Worm (Caenorhabditis elegans): ENCODE measurements around the gene srt-43.

The srt-43 gene

DNA sequence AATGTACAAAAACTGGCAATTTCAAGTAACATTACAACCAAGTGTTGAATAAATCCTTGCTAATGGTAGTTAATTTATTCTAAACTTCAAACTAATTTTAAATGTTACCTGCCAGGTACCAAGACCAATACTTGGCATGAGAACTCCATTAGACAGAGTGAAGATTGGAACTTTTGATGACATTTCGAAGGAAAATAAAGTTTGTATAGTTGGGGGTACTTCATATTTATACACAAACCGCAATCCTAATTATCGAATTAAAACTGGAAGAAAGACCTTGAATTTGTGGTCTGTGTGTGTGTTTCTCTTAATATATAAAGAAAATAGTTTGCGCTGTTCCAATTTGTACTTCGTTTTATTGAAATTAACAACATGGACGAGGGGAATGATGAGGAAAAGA lies 40.8 kb downstream of the srt-43 start, which contains the start of gene ZC443.1:
ZC443.1 (minus strand) TSS at position 205 of the 400 bp plus-strand sequence.
- TF ChIP-seq med-1 (GFP tag; optimal IDR thresholded peaks at IDR 0.05; ENCODE audit: insufficient read depth) (no peak), T22C8.4 (GFP tag; IDR thresholded peaks at IDR 0.05) (no peak), ref-1 (GFP tag; conservative IDR thresholded peaks at IDR 0.05) (no peak), klf-2 (GFP tag; conservative IDR thresholded peaks at IDR 0.05) (no peak), tab-1 (GFP tag; IDR thresholded peaks at IDR 0.05) (no peak), flt-1 (GFP tag; IDR thresholded peaks at IDR 0.05) (no peak), ztf-29 (GFP tag; IDR thresholded peaks at IDR 0.05) (no peak), ztf-23 (GFP tag; IDR thresholded peaks at IDR 0.05) (no peak), cog-1 (tag; optimal IDR thresholded peaks at IDR 0.05) (no peak)

DNA sequence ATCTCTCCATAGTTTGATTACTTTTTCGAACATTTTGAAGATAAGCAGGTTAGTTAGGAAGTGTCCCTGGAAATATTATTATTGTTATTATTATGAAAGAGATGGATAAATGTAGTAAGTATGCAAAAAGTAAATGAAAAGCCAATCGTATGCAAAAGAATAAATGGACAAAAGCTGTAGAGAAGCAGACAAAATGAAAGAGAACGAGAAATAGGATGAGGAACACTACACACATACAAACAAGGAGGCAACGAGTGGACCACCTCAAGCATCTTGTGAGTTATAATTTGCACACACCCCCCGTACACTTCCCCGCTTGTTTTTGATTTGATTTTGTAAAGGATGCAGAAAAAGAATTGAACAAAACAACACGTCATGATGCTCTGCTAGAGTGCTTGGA lies 42.1 kb downstream of the srt-43 start, which contains the start of gene ZC443.2:
ZC443.2 (minus strand) TSS at position 67 of the 400 bp plus-strand sequence.
- TF ChIP-seq klf-2 (GFP tag; conservative IDR thresholded peaks at IDR 0.05) = no peak

DNA sequence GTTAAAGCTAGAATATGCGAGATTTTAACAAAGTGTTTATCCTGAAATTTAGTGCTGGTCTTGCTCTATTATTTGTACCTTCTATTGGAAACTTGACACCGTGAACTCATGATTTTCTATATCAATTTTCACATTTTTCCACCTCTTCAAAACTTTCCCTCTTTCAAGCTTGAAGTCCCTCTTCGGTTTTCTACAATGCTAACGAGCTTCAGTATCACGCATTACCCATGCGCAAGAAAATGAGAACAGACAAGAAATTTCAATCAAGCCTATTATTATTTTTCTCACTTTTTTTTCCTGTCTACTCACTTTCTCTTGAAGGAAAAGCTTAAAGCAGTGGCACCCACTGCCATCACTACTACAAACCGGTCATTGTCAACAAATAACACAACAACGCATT lies 42.8 kb downstream of the srt-43 start:
- TF ChIP-seq flt-1 (GFP tag; IDR thresholded peaks at IDR 0.05) = no peak
- TF ChIP-seq ztf-23 (GFP tag; IDR thresholded peaks at IDR 0.05) = no peak
- TF ChIP-seq tab-1 (GFP tag; IDR thresholded peaks at IDR 0.05) = no peak
- no peak for TF ChIP-seq T22C8.4 (GFP tag; IDR thresholded peaks at IDR 0.05)
- no peak for TF ChIP-seq ztf-29 (GFP tag; IDR thresholded peaks at IDR 0.05)
- TF ChIP-seq ref-1 (GFP tag; conservative IDR thresholded peaks at IDR 0.05) = no peak
- no peak for TF ChIP-seq med-1 (GFP tag; optimal IDR thresholded peaks at IDR 0.05; ENCODE audit: insufficient read depth)
- TF ChIP-seq cog-1 (tag; optimal IDR thresholded peaks at IDR 0.05) = no peak
- no peak for TF ChIP-seq klf-2 (GFP tag; conservative IDR thresholded peaks at IDR 0.05)

DNA sequence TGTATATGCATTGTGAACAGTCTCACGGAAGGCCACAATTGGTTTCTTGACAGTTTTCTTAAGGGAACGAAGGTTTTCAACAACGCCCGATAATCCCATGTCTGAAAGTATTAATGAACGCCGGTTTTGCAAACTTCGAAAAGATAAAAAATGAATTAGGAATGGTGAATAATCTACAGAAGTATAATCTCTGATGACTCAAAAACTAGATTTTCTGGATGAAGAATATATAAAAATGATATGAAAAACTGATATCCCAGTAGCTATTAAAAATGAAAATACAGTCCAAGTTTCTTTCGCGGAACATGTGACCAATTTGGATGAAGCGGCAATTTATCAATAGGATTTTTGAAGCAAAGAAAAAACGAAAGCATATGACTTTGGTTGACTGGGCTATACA lies 45.0 kb downstream of the srt-43 start, which contains the start of gene ZC443.3:
ZC443.3 (minus strand) TSS at position 101 of the 400 bp plus-strand sequence.
- no peak for TF ChIP-seq med-1 (GFP tag; optimal IDR thresholded peaks at IDR 0.05; ENCODE audit: insufficient read depth)

DNA sequence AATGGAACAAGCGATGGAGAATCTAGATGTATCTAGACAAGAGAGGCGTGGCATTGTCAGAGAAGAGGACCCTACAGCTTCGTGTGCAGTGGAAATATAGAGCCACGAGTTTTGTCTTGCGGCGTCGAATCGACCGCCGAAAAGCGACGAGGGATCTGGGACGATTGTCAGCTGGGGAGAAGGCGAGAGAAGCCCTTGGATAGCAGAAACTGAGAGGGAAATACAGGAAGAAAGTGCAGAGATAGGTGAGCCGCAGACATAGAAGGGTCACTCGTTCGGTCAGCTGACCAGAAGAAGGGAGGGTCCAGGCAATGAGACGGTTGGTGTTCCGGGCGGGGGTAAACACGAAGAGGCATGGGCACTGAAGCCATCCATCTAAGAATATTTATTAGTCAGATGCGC lies 45.4 kb downstream of the srt-43 start:
- TF ChIP-seq T22C8.4 (GFP tag; IDR thresholded peaks at IDR 0.05) (no peak), med-1 (GFP tag; optimal IDR thresholded peaks at IDR 0.05; ENCODE audit: insufficient read depth) (no peak), cog-1 (tag; optimal IDR thresholded peaks at IDR 0.05) (peak; percentile 71), flt-1 (GFP tag; IDR thresholded peaks at IDR 0.05) (0 out of 2 replicates have a peak, but pooled peaks have one; percentile 45), klf-2 (GFP tag; conservative IDR thresholded peaks at IDR 0.05) (no peak), ref-1 (GFP tag; conservative IDR thresholded peaks at IDR 0.05) (no peak), ztf-29 (GFP tag; IDR thresholded peaks at IDR 0.05) (peak; percentile 64; the same call in 1 of the 2 replicates), tab-1 (GFP tag; IDR thresholded peaks at IDR 0.05) (0 out of 2 replicates have a peak, but pooled peaks have one; percentile 39), ztf-23 (GFP tag; IDR thresholded peaks at IDR 0.05) (0 out of 2 replicates have a peak, but pooled peaks have one; percentile 54)

DNA sequence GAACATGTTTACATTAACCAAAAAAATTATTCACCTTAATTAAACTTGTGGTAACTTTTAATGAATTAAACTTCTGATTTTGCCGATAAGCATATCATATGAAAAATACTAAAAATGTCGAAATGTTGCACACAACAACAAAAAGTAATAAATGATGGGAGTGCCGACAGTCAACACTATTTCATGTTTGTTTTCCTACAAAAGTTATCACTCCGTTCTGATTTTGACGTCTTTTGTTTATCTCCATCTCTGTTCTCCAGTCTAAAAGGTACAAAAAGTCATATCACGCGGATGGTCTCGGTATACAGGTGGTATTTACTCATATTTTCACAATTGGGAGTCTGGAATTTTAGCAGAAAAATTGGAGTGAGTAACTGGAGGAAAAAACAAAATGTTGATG lies 46.3 kb downstream of the srt-43 start:
- no peak for TF ChIP-seq flt-1 (GFP tag; IDR thresholded peaks at IDR 0.05)
- no peak for TF ChIP-seq ztf-23 (GFP tag; IDR thresholded peaks at IDR 0.05)
- no peak for TF ChIP-seq ztf-29 (GFP tag; IDR thresholded peaks at IDR 0.05)
- no peak for TF ChIP-seq T22C8.4 (GFP tag; IDR thresholded peaks at IDR 0.05)
- no peak for TF ChIP-seq tab-1 (GFP tag; IDR thresholded peaks at IDR 0.05)
- TF ChIP-seq klf-2 (GFP tag; conservative IDR thresholded peaks at IDR 0.05) = no peak
- no peak for TF ChIP-seq cog-1 (tag; optimal IDR thresholded peaks at IDR 0.05)
- TF ChIP-seq ref-1 (GFP tag; conservative IDR thresholded peaks at IDR 0.05) = no peak
- no peak for TF ChIP-seq med-1 (GFP tag; optimal IDR thresholded peaks at IDR 0.05; ENCODE audit: insufficient read depth)

DNA sequence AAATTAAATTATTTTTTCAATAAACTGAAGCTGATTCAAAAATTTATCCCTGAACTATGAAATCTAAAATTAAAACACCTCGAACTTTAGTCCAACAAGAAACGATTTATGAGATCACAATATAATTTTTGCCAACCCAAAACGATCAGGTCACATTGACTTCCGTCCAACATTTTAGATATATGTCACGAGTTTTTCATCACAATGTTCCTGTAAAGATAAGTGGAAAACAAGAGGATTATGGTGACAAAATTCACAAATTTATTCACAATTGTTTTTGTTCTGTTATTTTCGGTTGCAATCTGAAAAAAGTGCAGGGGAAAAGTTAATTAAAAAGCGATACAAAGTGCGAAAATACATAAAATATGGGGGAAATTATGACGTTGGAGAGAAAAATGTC lies 47.6 kb downstream of the srt-43 start:
- TF ChIP-seq klf-2 (GFP tag; conservative IDR thresholded peaks at IDR 0.05) = no peak
- no peak for TF ChIP-seq tab-1 (GFP tag; IDR thresholded peaks at IDR 0.05)
- no peak for TF ChIP-seq ztf-29 (GFP tag; IDR thresholded peaks at IDR 0.05)
- TF ChIP-seq flt-1 (GFP tag; IDR thresholded peaks at IDR 0.05) = no peak
- no peak for TF ChIP-seq med-1 (GFP tag; optimal IDR thresholded peaks at IDR 0.05; ENCODE audit: insufficient read depth)
- TF ChIP-seq ref-1 (GFP tag; conservative IDR thresholded peaks at IDR 0.05) = no peak
- no peak for TF ChIP-seq T22C8.4 (GFP tag; IDR thresholded peaks at IDR 0.05)
- TF ChIP-seq ztf-23 (GFP tag; IDR thresholded peaks at IDR 0.05) = no peak

DNA sequence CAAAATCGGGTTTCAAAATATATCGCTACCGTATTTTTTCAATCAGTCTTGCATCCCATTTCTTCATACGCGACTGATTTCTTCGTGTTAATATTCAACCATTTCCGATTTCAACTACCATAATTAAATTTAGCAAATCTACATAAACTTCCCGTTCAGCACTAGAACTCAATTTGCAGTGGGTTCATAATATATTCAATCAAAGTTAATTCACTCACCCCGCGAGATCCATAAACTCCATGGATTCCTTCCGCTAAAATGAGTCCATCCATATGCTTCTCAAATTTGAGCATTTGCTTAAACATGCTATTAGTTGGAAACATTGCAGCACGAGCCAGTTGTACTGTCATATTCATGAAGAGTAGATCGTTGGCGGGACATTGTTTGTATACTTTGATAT lies 49.4 kb downstream of the srt-43 start:
- TF ChIP-seq ref-1 (GFP tag; conservative IDR thresholded peaks at IDR 0.05) (no peak), tab-1 (GFP tag; IDR thresholded peaks at IDR 0.05) (no peak), flt-1 (GFP tag; IDR thresholded peaks at IDR 0.05) (no peak), ztf-29 (GFP tag; IDR thresholded peaks at IDR 0.05) (no peak)

DNA sequence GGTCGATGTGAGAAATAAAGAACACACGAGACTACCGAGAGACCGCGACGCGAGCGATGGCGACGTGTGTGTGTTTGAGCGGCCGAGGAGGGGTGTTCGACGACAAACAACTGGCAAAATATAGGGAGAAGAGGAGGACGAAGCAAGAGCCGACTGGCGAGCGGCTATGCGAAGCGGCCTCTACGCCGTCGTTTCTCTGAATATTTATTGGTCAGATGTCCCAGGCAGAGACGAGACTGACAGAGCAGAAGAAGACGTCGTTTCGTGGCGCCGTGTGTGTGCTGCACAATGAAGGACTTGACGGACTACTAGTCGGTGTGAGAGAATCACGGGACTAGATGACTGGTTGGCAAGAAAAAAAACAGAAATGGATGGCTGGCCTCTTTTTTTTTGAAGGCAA lies 50.1 kb downstream of the srt-43 start:
- TF ChIP-seq ztf-23 (GFP tag; IDR thresholded peaks at IDR 0.05) = no peak
- no peak for TF ChIP-seq T22C8.4 (GFP tag; IDR thresholded peaks at IDR 0.05)
- no peak for TF ChIP-seq ztf-29 (GFP tag; IDR thresholded peaks at IDR 0.05)
- no peak for TF ChIP-seq klf-2 (GFP tag; conservative IDR thresholded peaks at IDR 0.05)
- TF ChIP-seq cog-1 (tag; optimal IDR thresholded peaks at IDR 0.05) = no peak
- no peak for TF ChIP-seq ref-1 (GFP tag; conservative IDR thresholded peaks at IDR 0.05)

DNA sequence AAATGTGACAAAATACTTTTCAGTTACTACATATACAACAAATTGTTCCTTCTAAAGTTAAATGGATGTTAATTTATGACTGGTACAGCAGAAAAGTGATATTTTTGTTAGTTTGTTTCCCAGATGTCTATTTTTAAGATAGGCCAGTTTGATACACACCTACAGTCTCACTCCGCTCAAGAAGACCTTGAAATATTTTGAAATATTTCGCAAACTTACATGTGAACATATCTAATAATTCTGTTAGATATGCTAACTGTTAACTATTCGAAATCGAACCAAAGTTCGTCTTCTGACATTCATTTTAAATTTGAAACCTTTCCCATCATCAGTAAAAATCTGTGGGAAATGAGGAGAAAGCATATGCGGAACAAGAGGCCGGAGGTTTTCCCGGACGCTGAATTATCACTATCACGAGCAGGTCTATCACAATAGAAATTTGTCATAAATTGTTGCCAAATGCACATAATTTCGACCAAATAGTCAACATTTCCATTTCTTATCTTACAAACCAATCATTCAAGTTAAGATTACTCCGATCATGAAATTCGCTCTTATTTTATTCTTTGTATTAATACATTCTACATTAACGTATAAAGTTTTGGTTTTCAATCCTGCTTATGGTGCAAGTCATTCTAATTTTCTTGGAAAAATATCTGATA lies 50.9 kb downstream of the srt-43 start, which contains the start of the genes ZC443.4 and ugt-18:
ZC443.4 (minus strand) TSS at position 95 of the 662 bp plus-strand sequence.
ugt-18 (plus strand) TSS at position 469 of the 662 bp plus-strand sequence.
- TF ChIP-seq tab-1 (GFP tag; IDR thresholded peaks at IDR 0.05) (no peak), ztf-29 (GFP tag; IDR thresholded peaks at IDR 0.05) (no peak), ztf-23 (GFP tag; IDR thresholded peaks at IDR 0.05) (no peak), cog-1 (tag; optimal IDR thresholded peaks at IDR 0.05) (no peak), flt-1 (GFP tag; IDR thresholded peaks at IDR 0.05) (no peak), T22C8.4 (GFP tag; IDR thresholded peaks at IDR 0.05) (no peak), klf-2 (GFP tag; conservative IDR thresholded peaks at IDR 0.05) (no peak), ref-1 (GFP tag; conservative IDR thresholded peaks at IDR 0.05) (no peak), med-1 (GFP tag; optimal IDR thresholded peaks at IDR 0.05; ENCODE audit: insufficient read depth) (no peak)
